Worm (Caenorhabditis elegans): ENCODE data around the gene grl-30.

DNA sequence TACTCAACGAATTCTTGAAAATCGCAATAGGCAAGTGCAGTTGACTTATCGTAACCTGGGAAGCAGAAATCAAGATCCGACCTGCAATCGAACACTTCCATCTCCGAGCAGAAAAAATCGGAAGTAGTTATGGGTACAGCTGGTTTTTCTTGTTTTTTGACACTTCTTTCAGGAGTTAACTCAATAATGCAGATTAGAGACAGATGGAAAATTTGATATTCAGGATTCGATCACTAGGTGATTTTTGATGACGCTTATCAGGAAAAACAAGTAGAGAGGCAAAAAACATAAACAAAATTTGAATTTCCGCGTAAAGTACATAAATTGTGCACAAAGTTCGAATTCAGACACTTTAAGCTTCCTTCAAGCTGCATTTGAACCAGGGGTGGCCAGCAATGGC is 7.3 kb upstream of the grl-30 start, which contains the start of gene srw-130:
- TF ChIP-seq fkh-10 (GFP tag; optimal IDR thresholded peaks at IDR 0.05) (no peak), ztf-11 (tag; optimal IDR thresholded peaks at IDR 0.05) (no peak), snpc-4 (tag; optimal IDR thresholded peaks at IDR 0.05) (no peak), lin-39 (tag; optimal IDR thresholded peaks at IDR 0.05) (no peak), mdt-29 (GFP tag; IDR thresholded peaks at IDR 0.05) (no peak)
